Worm (Caenorhabditis elegans) whole organism, young adult: Measurements from ENCODE around the gene zipt-2.1.

ENCODE experiments used
- F23B12.7 ChIP-seq: sonication (generic microtip); optimal IDR thresholded peaks from 2 replicates; lab custom pipeline; 2017; ENCODE audit warnings: missing genetic modification characterization, mild to moderate bottlenecking, missing compliant biosample characterization, antibody characterized with exemption, moderate library complexity; ENCODE audit not compliant: insufficient read depth
- T07F8.4 ChIP-seq: sonication (generic microtip); optimal IDR thresholded peaks from 2 replicates; lab custom pipeline; 2016; ENCODE audit warnings: mild to moderate bottlenecking, missing genetic modification characterization, moderate library complexity, missing compliant biosample characterization
- Y79H2A.3 ChIP-seq: fragments of 200-800 bp; sonication (Bioruptor generic); conservative IDR thresholded peaks from 2 replicates; pipeline ENCODE4 v1.3.6; 2022; ENCODE audit warnings: missing genetic modification reagents, missing genetic modification characterization, missing compliant biosample characterization
- ama-1 ChIP-seq, 3 experiments: fragments of 150-350 bp in 1 of 3; sonication (generic microtip) in 2 of 3; optimal IDR thresholded peaks; 2 replicates each; lab custom pipeline; 2014 to 2018; ENCODE audit warnings: missing biosample characterization in 2 of 3, missing genetic modification characterization in 2 of 3, missing genetic modification reagents in 2 of 3
- aptf-3 ChIP-seq: fragments of 200-800 bp; sonication (Bioruptor generic); IDR thresholded peaks from 2 replicates; pipeline ENCODE4 v1.3.6; 2022; ENCODE audit warnings: missing genetic modification characterization, missing compliant biosample characterization
- chd-7 ChIP-seq: sonication (generic microtip); optimal IDR thresholded peaks from 2 replicates; lab custom pipeline; 2016; ENCODE audit warnings: mild to moderate bottlenecking, missing genetic modification characterization, moderate library complexity, missing compliant biosample characterization
- hrde-1 ChIP-seq: sonication (generic microtip); optimal IDR thresholded peaks from 2 replicates; lab custom pipeline; 2016; ENCODE audit warnings: missing genetic modification characterization, mild to moderate bottlenecking, missing compliant biosample characterization, moderate library complexity, missing genotype, missing genetic modification reagents, borderline replicate concordance
- lir-1 ChIP-seq: fragments of 200-800 bp; sonication (Bioruptor generic); conservative IDR thresholded peaks from 2 replicates; pipeline ENCODE4 v1.3.6; 2022; ENCODE audit warnings: missing genetic modification reagents, missing genetic modification characterization, missing compliant biosample characterization
- madf-8 ChIP-seq: fragments of 200-800 bp; sonication (Bioruptor generic); conservative IDR thresholded peaks from 2 replicates; pipeline ENCODE4 v1.3.6; 2022; ENCODE audit warnings: missing genetic modification reagents, missing genetic modification characterization, missing compliant biosample characterization
- mxl-1 ChIP-seq: sonication (generic microtip); optimal IDR thresholded peaks from 2 replicates; lab custom pipeline; 2016; ENCODE audit warnings: missing genetic modification characterization, missing compliant biosample characterization
- snpc-4 ChIP-seq, 5 experiments: fragments of 150-350 bp in 1 of 5; sonication (generic microtip) in 4 of 5; optimal IDR thresholded peaks; 2 replicates each; lab custom pipeline; 2014 to 2018; ENCODE audit warnings: missing genetic modification characterization in 5 of 5, missing biosample characterization in 3 of 5, antibody characterized with exemption in 2 of 5, mild to moderate bottlenecking in 2 of 5, missing compliant biosample characterization in 2 of 5, missing genotype in 2 of 5, moderate library complexity in 2 of 5, missing genetic modification reagents in 1 of 5
- unc-62 ChIP-seq: fragments of 150-350 bp; optimal IDR thresholded peaks from 2 replicates; lab custom pipeline; 2014; ENCODE audit warnings: missing biosample characterization, missing genetic modification reagents, missing genetic modification characterization

DNA sequence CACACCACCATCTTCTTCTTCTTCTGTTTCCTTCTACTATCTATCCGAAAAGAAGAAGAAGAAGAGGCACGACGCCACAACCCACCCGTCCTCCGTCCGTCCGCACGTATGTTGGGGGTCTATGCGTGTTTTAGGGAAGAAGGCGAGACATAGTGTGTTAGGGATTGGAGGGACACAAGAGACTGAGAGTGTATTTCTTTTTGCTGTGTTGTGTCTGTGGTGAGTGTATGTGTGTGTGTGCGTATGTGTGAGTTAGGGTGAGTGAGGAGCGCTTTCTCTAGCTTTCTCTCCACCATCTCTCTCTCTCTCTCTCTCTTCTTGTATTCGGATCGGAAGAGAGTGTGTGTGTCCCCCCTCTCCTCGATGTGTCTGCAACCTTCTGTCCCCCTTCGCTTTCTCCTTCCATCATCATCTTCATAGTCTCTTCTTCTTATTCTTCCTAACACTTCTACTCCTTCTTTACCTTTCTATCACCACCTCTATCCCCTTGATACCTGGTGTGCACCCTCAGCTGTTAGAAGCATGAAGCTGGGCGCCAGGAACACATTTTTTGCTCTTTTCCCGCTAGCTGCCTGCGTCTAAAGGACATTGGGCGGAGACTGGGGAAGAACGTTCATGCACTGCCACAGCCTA lies 22.3 kb downstream of the zipt-2.1 start:
- TF ChIP-seq ama-1 (optimal IDR thresholded peaks at IDR 0.05; lab: Kevin White, UChicago) (no peak), ama-1 (GFP tag; optimal IDR thresholded peaks at IDR 0.05; lab: Kevin White, UChicago) (no peak), F23B12.7 (tag; lab: Kevin White, UChicago) (peak; percentile 28), madf-8 (no peak), mxl-1 (tag; lab: Kevin White, UChicago) (no peak), snpc-4 (GFP tag; optimal IDR thresholded peaks at IDR 0.05; lab: Kevin White, UChicago) (peak; percentile 19), snpc-4 (tag; optimal IDR thresholded peaks at IDR 0.05; lab: Kevin White, UChicago) (peak in 3 of 4 experiments; percentile 38 to 47 (median 42)), lir-1 (GFP tag; lab: Robert Waterston, UW) (peak; percentile 56; the same call in 1 of the 2 replicates), hrde-1 (tag; lab: Kevin White, UChicago) (no peak), aptf-3 (GFP tag; lab: Robert Waterston, UW) (no peak), chd-7 (tag; lab: Kevin White, UChicago) (peak; percentile 70), Y79H2A.3 (no peak), T07F8.4 (tag; lab: Kevin White, UChicago) (no peak), unc-62 (peak; percentile 52)
